Worm (Caenorhabditis elegans) whole organism, L4/young adult: ENCODE measurements around the gene C46A5.4.

ENCODE experiments used
- W03F9.2 ChIP-seq: fragments of 150-350 bp; optimal IDR thresholded peaks from 2 replicates; lab custom pipeline; 2014; ENCODE audit warnings: missing biosample characterization, missing genetic modification characterization
- dao-5 ChIP-seq: sonication (generic microtip); optimal IDR thresholded peaks from 2 replicates; lab custom pipeline; 2016; ENCODE audit warnings: missing genotype, missing genetic modification characterization, moderate library complexity, missing compliant biosample characterization
- him-1 ChIP-seq: sonication (generic microtip); optimal IDR thresholded peaks from 2 replicates; lab custom pipeline; 2016; ENCODE audit warnings: missing genotype, missing genetic modification reagents, missing genetic modification characterization, missing compliant biosample characterization

ce11 chrIV:7789521-7789949 lies 32.4 kb upstream of the C46A5.4 start, which contains the start of gene imp-3:
- TF ChIP-seq W03F9.2 (tag; lab: Kevin White, UChicago) (no peak), dao-5 (tag; lab: Kevin White, UChicago) (no peak), him-1 (tag; lab: Kevin White, UChicago) (no peak)
